Fruit fly (Drosophila melanogaster): ENCODE results near the gene CG3246.

Gene CG3246

DNA sequence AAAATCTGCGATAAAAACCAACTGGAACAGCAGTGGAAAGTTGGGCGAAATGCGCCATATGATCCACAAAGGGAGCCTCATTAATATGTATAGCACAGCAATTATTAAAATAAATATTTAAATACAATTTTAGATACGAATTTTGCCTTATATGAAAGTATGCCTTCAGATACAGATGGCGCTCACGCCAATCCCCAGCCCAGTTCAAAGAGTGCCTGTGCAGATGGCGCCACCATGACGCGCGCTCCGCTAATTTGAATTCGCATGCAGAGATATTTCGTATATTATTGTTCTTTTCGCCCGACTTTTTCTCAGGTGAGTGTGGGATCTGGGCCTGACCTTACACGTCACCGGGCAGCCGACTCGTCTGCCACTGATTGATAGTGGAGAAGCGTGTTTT, 10.5 kb upstream of the CG3246 start, which contains the start of gene Pgant4 (continued):
- TF ChIP-seq CG12769 (tag; optimal IDR thresholded peaks at IDR 0.05) (no peak), Med (GFP tag) (peak; percentile 83), gcm2 (GFP tag; optimal IDR thresholded peaks at IDR 0.05) (no peak), vvl (GFP tag; IDR thresholded peaks at IDR 0.05) (peak; percentile 76), CG4328 (GFP tag; optimal IDR thresholded peaks at IDR 0.05) (no peak), Atf6 (GFP tag; IDR thresholded peaks at IDR 0.05) (peak; percentile 68), tx (GFP tag; optimal IDR thresholded peaks at IDR 0.05) (no peak), ewg (GFP tag; optimal IDR thresholded peaks at IDR 0.05) (no peak), pum (GFP tag; optimal IDR thresholded peaks at IDR 0.05) (no peak), pzg (GFP tag; optimal IDR thresholded peaks at IDR 0.05) (peak; percentile 20), Gug (GFP tag; IDR thresholded peaks at IDR 0.05) (peak; percentile 58; the same call in 2 of the 4 replicates), MBD-R2 (GFP tag; IDR thresholded peaks at IDR 0.05) (no peak), repo (GFP tag; optimal IDR thresholded peaks at IDR 0.05) (peak; percentile 8), CG42726 (GFP tag; IDR thresholded peaks at IDR 0.05; ENCODE audit: partially characterized antibody) (peak; percentile 81), CG10321 (GFP tag; IDR thresholded peaks at IDR 0.05) (no peak), run (tag; optimal IDR thresholded peaks at IDR 0.05) (no peak), Ets65A (GFP tag) (peak; percentile 41), CG30431 (GFP tag; optimal IDR thresholded peaks at IDR 0.05) (peak; percentile 39), CG34422 (GFP tag; IDR thresholded peaks at IDR 0.05) (peak; percentile 76), gsb-n (tag; optimal IDR thresholded peaks at IDR 0.05) (peak; percentile 89), CG2129 (GFP tag; IDR thresholded peaks at IDR 0.05; ENCODE audit: partially characterized antibody) (no peak), tna (GFP tag; IDR thresholded peaks at IDR 0.05; ENCODE audit: partially characterized antibody) (no peak), inv (GFP tag; IDR thresholded peaks at IDR 0.05; ENCODE audit: partially characterized antibody) (no peak), CG10267 (tag; optimal IDR thresholded peaks at IDR 0.05) (peak; percentile 43), CG4360 (GFP tag; IDR thresholded peaks at IDR 0.05) (no peak), CG17186 (GFP tag; optimal IDR thresholded peaks at IDR 0.05) (peak; percentile 21), CG2120 (GFP tag; optimal IDR thresholded peaks at IDR 0.05) (peak; percentile 42), CG1792 (GFP tag; optimal IDR thresholded peaks at IDR 0.05) (no peak), pb (GFP tag; optimal IDR thresholded peaks at IDR 0.05) (no peak), Lim3 (GFP tag; IDR thresholded peaks at IDR 0.05) (no peak), mirr (GFP tag; optimal IDR thresholded peaks at IDR 0.05) (no peak), CG13287 (GFP tag; IDR thresholded peaks at IDR 0.05; ENCODE audit: partially characterized antibody) (no peak), yki (optimal IDR thresholded peaks at IDR 0.05) (no peak), CG7786 (GFP tag; optimal IDR thresholded peaks at IDR 0.05) (no peak), CG16863 (GFP tag; optimal IDR thresholded peaks at IDR 0.05) (peak; percentile 37), CG8944 (GFP tag; optimal IDR thresholded peaks at IDR 0.05) (peak; percentile 50), cas (GFP tag; IDR thresholded peaks at IDR 0.05) (no peak), BtbVII (GFP tag; optimal IDR thresholded peaks at IDR 0.05) (no peak), kni (GFP tag; optimal IDR thresholded peaks at IDR 0.05) (no peak), B-H1 (GFP tag; IDR thresholded peaks at IDR 0.05) (peak; percentile 41; the same call in 1 of the 3 replicates), Side (GFP tag; optimal IDR thresholded peaks at IDR 0.05) (no peak), tap (tag; optimal IDR thresholded peaks at IDR 0.05) (no peak), CG10209 (GFP tag; optimal IDR thresholded peaks at IDR 0.05) (peak; percentile 37), stc (GFP tag; IDR thresholded peaks at IDR 0.05) (0 out of 2 replicates have a peak, but pooled peaks have one; percentile 13), CG7357 (GFP tag; IDR thresholded peaks at IDR 0.05) (peak; percentile 43; the same call in 1 of the 3 replicates), nom (GFP tag; optimal IDR thresholded peaks at IDR 0.05) (no peak), grn (GFP tag; optimal IDR thresholded peaks at IDR 0.05) (no peak), CG6854 (GFP tag; optimal IDR thresholded peaks at IDR 0.05) (no peak), jigr1 (GFP tag; IDR thresholded peaks at IDR 0.05) (no peak), CG4730 (GFP tag; IDR thresholded peaks at IDR 0.05) (no peak; the same call in 1 of the 2 replicates), CG5245 (GFP tag; optimal IDR thresholded peaks at IDR 0.05) (peak; percentile 65), hbn (GFP tag; IDR thresholded peaks at IDR 0.05; ENCODE audit: partially characterized antibody) (no peak)
